Worm (Caenorhabditis elegans): ENCODE data around the gene fkh-8.

Gene fkh-8

DNA sequence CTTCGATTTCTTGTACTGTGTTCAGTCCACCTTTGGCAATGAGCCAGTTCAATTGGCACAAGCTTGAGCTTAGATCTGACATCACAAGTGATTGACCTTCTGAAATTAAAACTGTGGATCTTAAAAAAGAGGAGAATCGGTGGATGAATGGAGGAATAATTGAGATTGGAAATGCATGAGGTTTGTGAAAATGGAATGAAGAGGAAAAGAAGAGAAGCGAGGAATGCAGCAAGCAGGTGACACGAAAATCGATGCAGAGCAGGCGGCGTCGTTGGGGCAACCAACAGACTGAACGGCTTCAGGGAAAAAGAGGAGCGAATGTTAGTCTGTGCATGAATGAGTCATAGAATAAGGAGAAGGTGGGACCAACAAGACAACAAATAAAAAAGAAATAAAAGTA, at the start of gene fkh-8:
fkh-8 (minus strand) TSS at position 101 of the 400 bp plus-strand sequence.
- TF ChIP-seq hlh-30 (tag; optimal IDR thresholded peaks at IDR 0.05; ENCODE audit: insufficient read depth) (peak; percentile 2), dmd-4 (tag; optimal IDR thresholded peaks at IDR 0.05; ENCODE audit: borderline replicate concordance) (no peak), ceh-48 (tag; optimal IDR thresholded peaks at IDR 0.05) (peak; percentile 64)

DNA sequence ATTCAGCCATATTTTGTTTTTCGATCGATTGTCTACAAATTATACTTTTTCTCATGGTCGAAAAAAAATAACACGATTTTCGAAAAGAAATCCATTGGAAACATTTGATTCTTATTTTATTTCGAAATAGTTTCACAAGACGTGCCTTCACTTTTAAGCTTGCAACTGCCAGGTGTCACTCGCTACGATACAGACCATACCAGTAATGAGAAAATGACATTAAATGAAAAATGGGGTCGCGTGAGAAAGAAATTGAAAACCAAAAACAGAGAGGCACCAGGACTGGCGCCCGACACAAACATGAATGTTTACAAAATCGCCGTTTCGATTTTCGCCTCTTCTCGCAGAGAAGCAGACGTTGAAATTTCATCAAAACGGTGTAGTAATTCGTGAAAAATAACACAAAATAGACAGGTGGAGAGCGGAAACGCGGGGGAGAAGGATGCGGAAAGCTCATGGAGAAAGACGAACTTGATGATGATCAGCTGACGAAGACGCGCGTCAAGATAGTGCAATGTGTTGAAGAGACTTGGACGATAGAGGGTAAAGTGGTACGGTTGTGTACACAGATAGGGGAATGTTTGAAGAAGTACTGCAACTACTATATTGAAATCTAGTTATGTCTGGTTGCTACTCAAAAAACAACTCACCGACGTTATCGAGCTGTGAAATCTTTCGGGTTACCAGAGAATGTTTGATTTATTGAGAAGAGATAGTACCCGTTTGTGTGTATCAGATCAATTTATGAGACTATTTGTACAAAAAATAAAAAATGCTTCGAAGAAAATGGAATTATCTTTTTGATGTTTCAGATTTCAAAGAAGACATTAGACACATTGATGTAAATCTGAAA, 45.1 kb upstream of the fkh-8 start:
- TF ChIP-seq F13H6.1 (tag; optimal IDR thresholded peaks at IDR 0.05) (no peak), ceh-19 (GFP tag; optimal IDR thresholded peaks at IDR 0.05) (no peak), pha-4 (tag; optimal IDR thresholded peaks at IDR 0.05) (no peak), tbx-2 (tag; optimal IDR thresholded peaks at IDR 0.05) (peak; percentile 33), zip-5 (tag; optimal IDR thresholded peaks at IDR 0.05) (no peak), dve-1 (tag; optimal IDR thresholded peaks at IDR 0.05) (no peak), ahr-1 (tag; optimal IDR thresholded peaks at IDR 0.05) (no peak), unc-55 (GFP tag; optimal IDR thresholded peaks at IDR 0.05) (no peak), ceh-18 (tag; optimal IDR thresholded peaks at IDR 0.05) (peak; percentile 62), sox-2 (GFP tag; IDR thresholded peaks at IDR 0.05) (no peak), hlh-30 (tag; optimal IDR thresholded peaks at IDR 0.05; ENCODE audit: insufficient read depth) (peak; percentile 45), ceh-34 (tag; optimal IDR thresholded peaks at IDR 0.05) (peak; percentile 11), hlh-6 (tag; optimal IDR thresholded peaks at IDR 0.05) (no peak), ceh-30 (tag; optimal IDR thresholded peaks at IDR 0.05) (no peak), fkh-6 (tag; optimal IDR thresholded peaks at IDR 0.05) (no peak), sdc-2 (tag; optimal IDR thresholded peaks at IDR 0.05) (no peak), ceh-45 (GFP tag; IDR thresholded peaks at IDR 0.05) (no peak)

DNA sequence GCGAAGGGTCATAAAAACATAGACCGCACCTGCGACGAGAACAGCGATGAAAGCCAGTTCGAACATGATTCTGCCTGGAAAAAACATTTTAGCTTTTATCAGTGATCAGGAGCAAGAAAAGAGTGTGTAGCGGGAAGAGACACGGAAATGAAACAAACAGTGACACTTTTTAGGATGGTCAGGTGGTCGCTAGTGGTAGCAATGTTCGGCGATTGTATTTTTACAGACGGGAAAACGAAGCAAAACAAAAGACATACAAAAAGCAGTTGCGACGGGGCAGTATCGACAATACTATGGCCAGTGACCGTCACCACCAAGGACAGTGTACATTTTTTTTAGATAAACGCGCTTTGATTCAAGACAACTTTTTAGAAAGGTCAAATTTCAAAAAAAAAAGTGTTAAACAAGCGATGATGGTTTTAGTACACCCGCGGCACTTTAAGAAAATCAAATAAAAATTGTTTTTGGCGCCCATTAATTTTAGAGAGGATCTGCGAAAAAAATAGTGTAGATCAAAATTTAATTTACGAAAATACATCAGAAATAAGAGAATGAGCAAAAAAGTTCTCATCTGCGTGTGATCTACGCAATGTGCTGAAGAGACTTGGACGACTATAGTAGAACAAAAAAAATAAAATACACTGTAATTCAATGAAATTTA, 44.4 kb upstream of the fkh-8 start, which contains the start of gene T24H7.9:
T24H7.9 (minus strand) TSS at position 74 of the 661 bp plus-strand sequence.
- TF ChIP-seq madf-2 (tag; optimal IDR thresholded peaks at IDR 0.05) = no peak
- TF ChIP-seq dve-1 (tag; optimal IDR thresholded peaks at IDR 0.05) = no peak
- TF ChIP-seq elt-2 (tag; optimal IDR thresholded peaks at IDR 0.05) = no peak
- TF ChIP-seq che-1 (tag; optimal IDR thresholded peaks at IDR 0.05) = no peak
- TF ChIP-seq ztf-16 (tag; optimal IDR thresholded peaks at IDR 0.05) = no peak
- TF ChIP-seq lim-6 (tag; optimal IDR thresholded peaks at IDR 0.05) = no peak
- no peak for TF ChIP-seq ets-4 (tag; optimal IDR thresholded peaks at IDR 0.05)
- TF ChIP-seq unc-3 (GFP tag; conservative IDR thresholded peaks at IDR 0.05) = no peak
- TF ChIP-seq unc-3 (tag; optimal IDR thresholded peaks at IDR 0.05) = no peak

DNA sequence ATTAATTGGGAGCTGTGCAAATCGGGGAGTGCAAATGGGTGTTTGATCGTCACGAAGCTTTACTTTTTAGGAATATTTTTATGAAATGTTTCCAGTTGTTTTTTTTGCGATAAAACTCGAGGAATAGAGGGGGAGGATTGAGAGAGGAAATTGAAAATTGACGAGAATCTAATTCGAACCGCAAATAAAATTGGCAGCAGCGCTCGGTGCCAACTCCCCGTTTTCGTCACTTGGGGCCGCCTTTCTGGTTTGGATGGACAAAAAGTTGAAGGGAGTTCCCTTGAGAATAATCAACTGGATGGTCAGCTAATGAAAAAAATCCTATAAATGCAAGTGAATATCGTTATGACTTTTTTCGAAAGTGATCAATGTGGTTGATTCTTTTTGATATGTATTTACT, 38.9 kb upstream of the fkh-8 start:
- peak; percentile 61 for TF ChIP-seq unc-42 (tag; optimal IDR thresholded peaks at IDR 0.05)
- TF ChIP-seq Y22D7AL.16 (tag; optimal IDR thresholded peaks at IDR 0.05) = no peak
- no peak for TF ChIP-seq elt-4 (tag; optimal IDR thresholded peaks at IDR 0.05)

DNA sequence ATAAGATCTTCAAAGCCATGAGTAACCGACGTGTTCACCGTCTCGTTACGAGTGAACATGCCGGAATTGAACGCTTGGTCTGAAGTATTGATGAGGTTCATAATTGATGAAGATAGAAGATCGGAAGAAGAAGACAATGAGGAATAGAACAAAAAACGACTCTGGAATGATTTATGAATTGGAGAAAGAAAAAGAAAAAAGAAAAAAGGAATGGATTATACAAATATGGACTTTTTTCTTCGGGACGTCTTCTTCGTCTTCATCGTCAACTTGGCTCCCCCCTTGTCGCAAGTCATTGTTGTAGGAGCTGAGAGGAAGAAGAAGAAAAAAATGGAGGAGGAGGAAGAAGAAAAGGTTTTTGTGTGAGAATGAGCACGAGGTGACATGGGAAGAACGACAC, 35.8 kb upstream of the fkh-8 start, which contains the start of gene srsy-2:
srsy-2 (minus strand) TSS at position 101 of the 400 bp plus-strand sequence.
- TF ChIP-seq pros-1 (tag; optimal IDR thresholded peaks at IDR 0.05) (no peak), dve-1 (tag; optimal IDR thresholded peaks at IDR 0.05) (no peak), ceh-45 (GFP tag; IDR thresholded peaks at IDR 0.05) (no peak), ref-2 (tag; optimal IDR thresholded peaks at IDR 0.05) (no peak)

All from whole organism, late embryonic.